Fruit fly (Drosophila melanogaster): ENCODE measurements around the gene Ndae1.

The Ndae1 gene

DNA sequence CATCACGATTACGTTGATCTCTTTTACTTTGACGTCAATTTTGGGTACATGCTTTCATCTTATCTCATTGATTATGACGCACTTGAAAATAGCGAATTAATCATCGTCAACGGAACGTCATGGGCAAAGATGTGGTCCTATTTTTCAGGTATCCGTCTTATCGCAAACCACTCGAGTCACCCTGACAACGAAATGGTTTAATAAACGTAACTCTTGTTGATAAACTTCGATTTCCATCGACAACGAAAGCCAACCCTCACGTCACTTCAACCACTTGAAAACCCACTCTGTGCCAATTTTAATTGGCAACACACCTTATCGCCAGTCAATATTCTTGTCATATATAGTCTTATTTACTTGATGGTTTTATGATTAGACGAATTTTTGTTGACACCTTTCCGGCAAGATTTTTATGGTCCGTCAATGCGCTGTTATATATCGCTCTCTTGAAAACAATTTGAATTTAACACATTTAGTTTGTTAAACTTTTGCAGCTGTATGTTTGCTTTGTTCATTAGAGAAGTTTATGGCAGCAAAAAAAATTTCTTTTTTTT, 6.8 kb downstream of the Ndae1 start:
- TF ChIP-seq pad (GFP tag; optimal IDR thresholded peaks at IDR 0.05): no peak
- TF ChIP-seq toe (GFP tag; optimal IDR thresholded peaks at IDR 0.05): no peak
- TF ChIP-seq cic (GFP tag; optimal IDR thresholded peaks at IDR 0.05): peak; percentile 48
- TF ChIP-seq kay (GFP tag; ENCODE audit: borderline replicate concordance): no peak
- TF ChIP-seq Hr96 (GFP tag; optimal IDR thresholded peaks at IDR 0.05): no peak
- no peak for TF ChIP-seq CG1620 (GFP tag; optimal IDR thresholded peaks at IDR 0.05)
- TF ChIP-seq Crg-1 (GFP tag; optimal IDR thresholded peaks at IDR 0.05): no peak
- TF ChIP-seq tj (GFP tag; optimal IDR thresholded peaks at IDR 0.05): no peak
- no peak for TF ChIP-seq CG7101 (tag; optimal IDR thresholded peaks at IDR 0.05)
- no peak for TF ChIP-seq cnc (optimal IDR thresholded peaks at IDR 0.05)
- TF ChIP-seq Mnt (GFP tag; optimal IDR thresholded peaks at IDR 0.05): no peak
- TF ChIP-seq CG11617 (GFP tag; optimal IDR thresholded peaks at IDR 0.05): no peak
- no peak for TF ChIP-seq CG7045 (GFP tag; optimal IDR thresholded peaks at IDR 0.05)
- TF ChIP-seq CG12768 (GFP tag; optimal IDR thresholded peaks at IDR 0.05): peak; percentile 1
- TF ChIP-seq bab1 (GFP tag; optimal IDR thresholded peaks at IDR 0.05): no peak
- TF ChIP-seq Clk (GFP tag; optimal IDR thresholded peaks at IDR 0.05): no peak

DNA sequence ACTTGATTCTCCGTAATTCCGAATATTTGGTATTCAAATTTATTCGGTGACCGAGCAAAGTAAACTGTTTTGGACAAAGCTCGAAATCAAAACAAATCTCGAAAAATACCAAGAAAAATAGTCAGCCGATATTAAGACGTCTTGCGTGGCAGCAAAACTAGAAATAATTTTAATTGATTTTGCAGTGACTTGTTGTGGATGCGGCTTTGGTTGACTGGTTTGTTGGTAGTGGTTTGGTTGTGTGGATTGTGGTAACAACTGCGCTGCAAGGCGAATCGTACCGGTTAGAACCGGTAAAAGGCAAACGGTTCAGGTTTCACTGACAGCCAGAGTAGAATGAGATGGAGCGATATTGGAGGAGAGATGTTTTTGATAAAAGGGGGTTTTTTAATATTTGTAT, 7.6 kb downstream of the Ndae1 start:
- no peak for TF ChIP-seq Hr96 (GFP tag; optimal IDR thresholded peaks at IDR 0.05)
- no peak for TF ChIP-seq CG33017 (tag; optimal IDR thresholded peaks at IDR 0.05)
- TF ChIP-seq pad (GFP tag; optimal IDR thresholded peaks at IDR 0.05): no peak
- TF ChIP-seq tj (GFP tag; optimal IDR thresholded peaks at IDR 0.05): no peak
- no peak for TF ChIP-seq CG12768 (GFP tag; optimal IDR thresholded peaks at IDR 0.05)
- TF ChIP-seq CG5204 (GFP tag; optimal IDR thresholded peaks at IDR 0.05): no peak
- TF ChIP-seq cic (GFP tag; optimal IDR thresholded peaks at IDR 0.05): no peak

DNA sequence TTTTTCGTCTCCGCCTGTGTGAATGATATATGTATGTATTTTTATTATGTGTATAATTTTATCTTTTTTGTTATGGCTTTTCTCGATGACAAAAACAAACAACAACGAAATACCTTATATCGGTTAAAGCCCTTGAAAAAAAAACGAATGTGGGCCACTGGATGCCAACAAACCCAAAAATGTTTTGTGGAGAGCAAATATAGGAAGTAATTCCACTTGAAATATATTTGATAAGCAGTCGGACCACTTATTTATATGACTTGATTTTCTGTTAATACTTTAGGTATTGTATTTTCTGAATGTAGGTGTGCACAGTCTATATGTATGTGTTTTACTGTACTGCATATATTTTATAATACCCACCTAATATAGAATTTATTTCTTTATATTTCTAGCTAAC, 8.2 kb downstream of the Ndae1 start:
- TF ChIP-seq CG11617 (GFP tag; optimal IDR thresholded peaks at IDR 0.05) (no peak), Crg-1 (GFP tag; optimal IDR thresholded peaks at IDR 0.05) (no peak), cic (GFP tag; optimal IDR thresholded peaks at IDR 0.05) (no peak), tj (GFP tag; optimal IDR thresholded peaks at IDR 0.05) (no peak), ovo (GFP tag; optimal IDR thresholded peaks at IDR 0.05) (no peak), toe (GFP tag; optimal IDR thresholded peaks at IDR 0.05) (no peak), cnc (optimal IDR thresholded peaks at IDR 0.05) (no peak)

DNA sequence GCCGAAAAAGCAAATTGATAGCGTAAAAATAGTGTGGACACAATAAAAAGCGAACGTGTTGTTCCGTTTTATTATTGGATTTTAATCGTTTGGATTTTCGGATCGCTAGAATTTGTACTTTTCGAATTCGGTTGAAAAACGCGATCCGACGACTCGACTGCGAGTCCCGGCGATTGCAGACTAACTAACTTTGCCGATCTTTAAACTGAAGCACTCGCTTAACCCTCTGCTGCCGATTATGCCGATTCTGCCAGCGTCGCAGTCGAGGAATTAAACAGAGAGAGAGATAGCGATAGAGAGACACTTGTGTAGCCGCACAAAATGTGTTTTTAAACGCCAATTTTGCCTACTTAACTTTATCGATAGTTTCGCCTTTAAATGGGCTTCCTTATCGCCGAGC, 8.8 kb downstream of the Ndae1 start:
- TF ChIP-seq CG5204 (GFP tag; optimal IDR thresholded peaks at IDR 0.05) (no peak), CG33017 (tag; optimal IDR thresholded peaks at IDR 0.05) (no peak), Mnt (GFP tag; optimal IDR thresholded peaks at IDR 0.05) (peak; percentile 16), kay (GFP tag; ENCODE audit: borderline replicate concordance) (no peak), tj (GFP tag; optimal IDR thresholded peaks at IDR 0.05) (no peak), cic (GFP tag; optimal IDR thresholded peaks at IDR 0.05) (peak; percentile 45), CG7101 (tag; optimal IDR thresholded peaks at IDR 0.05) (no peak), CG7045 (GFP tag; optimal IDR thresholded peaks at IDR 0.05) (no peak)

DNA sequence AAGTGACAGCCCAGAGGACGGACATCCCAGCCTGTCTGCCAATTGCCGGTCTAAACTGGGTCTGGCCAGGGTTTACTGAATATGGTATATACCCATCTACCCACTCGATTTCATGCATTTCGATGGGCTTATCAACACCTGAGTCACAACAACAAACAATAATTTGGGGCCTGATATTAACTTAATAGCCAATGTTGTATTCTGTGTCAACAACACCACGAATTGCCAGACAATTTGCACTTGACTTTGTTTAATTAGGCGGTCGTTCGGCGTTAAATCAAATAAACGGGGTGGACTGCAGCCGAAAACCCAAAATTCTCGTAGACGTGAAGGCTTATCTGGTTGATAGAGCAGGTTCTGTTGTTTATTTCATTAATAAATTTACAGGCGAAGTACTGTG, 9.8 kb downstream of the Ndae1 start:
- TF ChIP-seq CG11617 (GFP tag; optimal IDR thresholded peaks at IDR 0.05) (peak; percentile 32), toe (GFP tag; optimal IDR thresholded peaks at IDR 0.05) (no peak), Crg-1 (GFP tag; optimal IDR thresholded peaks at IDR 0.05) (peak; percentile 57), tj (GFP tag; optimal IDR thresholded peaks at IDR 0.05) (no peak), kay (GFP tag; ENCODE audit: borderline replicate concordance) (no peak), Mnt (GFP tag; optimal IDR thresholded peaks at IDR 0.05) (peak; percentile 57), CG7101 (tag; optimal IDR thresholded peaks at IDR 0.05) (peak; percentile 71), CG5204 (GFP tag; optimal IDR thresholded peaks at IDR 0.05) (peak; percentile 42), cnc (optimal IDR thresholded peaks at IDR 0.05) (no peak), Clk (GFP tag; optimal IDR thresholded peaks at IDR 0.05) (peak; percentile 34), CG12768 (GFP tag; optimal IDR thresholded peaks at IDR 0.05) (peak; percentile 40), CG1620 (GFP tag; optimal IDR thresholded peaks at IDR 0.05) (no peak), cic (GFP tag; optimal IDR thresholded peaks at IDR 0.05) (peak; percentile 57), pad (GFP tag; optimal IDR thresholded peaks at IDR 0.05) (peak; percentile 34), ovo (GFP tag; optimal IDR thresholded peaks at IDR 0.05) (peak; percentile 54), CG33017 (tag; optimal IDR thresholded peaks at IDR 0.05) (peak; percentile 69), CG14711 (tag; optimal IDR thresholded peaks at IDR 0.05) (peak; percentile 4), Hr96 (GFP tag; optimal IDR thresholded peaks at IDR 0.05) (no peak), CG7045 (GFP tag; optimal IDR thresholded peaks at IDR 0.05) (peak; percentile 61), bab1 (GFP tag; optimal IDR thresholded peaks at IDR 0.05) (no peak)

DNA sequence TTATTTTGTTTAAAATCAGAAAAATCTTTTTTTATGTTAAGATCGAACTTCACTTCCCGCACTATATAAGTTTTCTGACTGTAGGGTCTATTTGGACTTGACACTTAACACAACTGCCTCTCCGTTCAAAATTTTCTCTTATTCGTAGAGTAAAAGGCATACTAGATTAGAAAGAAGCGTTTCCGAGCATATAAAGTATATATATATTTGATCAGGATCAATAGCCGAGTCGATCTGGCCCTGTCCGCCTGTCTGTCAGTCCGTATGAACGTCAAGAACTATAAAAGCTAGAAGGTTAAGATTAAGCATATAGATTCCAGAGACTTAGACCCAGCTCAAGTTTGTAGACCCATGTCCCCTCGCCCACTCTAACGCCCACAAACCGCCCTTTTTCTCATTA, 16.4 kb downstream of the Ndae1 start, which contains the start of gene CG43800:
TSS of gene CG43800 (minus strand) at position 101 of the 400 bp plus-strand sequence.
- no peak for TF ChIP-seq ovo (GFP tag; optimal IDR thresholded peaks at IDR 0.05)
- TF ChIP-seq Clk (GFP tag; optimal IDR thresholded peaks at IDR 0.05): no peak
- TF ChIP-seq Hr96 (GFP tag; optimal IDR thresholded peaks at IDR 0.05): no peak
- TF ChIP-seq tj (GFP tag; optimal IDR thresholded peaks at IDR 0.05): no peak
- no peak for TF ChIP-seq CG11617 (GFP tag; optimal IDR thresholded peaks at IDR 0.05)

DNA sequence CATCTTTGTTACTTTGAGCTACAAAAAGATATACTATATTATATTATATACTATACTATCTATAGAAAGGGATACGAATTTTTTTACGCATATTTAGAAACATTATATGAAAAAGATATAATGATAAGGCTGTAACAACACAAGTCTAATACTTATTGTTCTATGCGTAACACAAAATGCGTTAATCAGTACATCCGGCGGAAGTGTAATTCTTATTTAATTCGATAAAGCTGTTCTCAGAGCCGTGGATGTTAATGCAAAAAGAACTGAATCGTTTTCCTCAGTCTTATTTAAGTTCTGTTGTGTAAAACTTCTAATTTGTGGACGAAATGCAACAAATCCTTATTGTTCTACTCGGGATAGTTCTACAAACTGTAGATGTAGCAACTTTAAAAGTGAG, 21.7 kb downstream of the Ndae1 start, which contains the start of gene CG43799:
TSS of gene CG43799 (plus strand) at position 301 of the 400 bp plus-strand sequence.
- TF ChIP-seq cic (GFP tag; optimal IDR thresholded peaks at IDR 0.05): no peak
- no peak for TF ChIP-seq kay (GFP tag; ENCODE audit: borderline replicate concordance)
- TF ChIP-seq Clk (GFP tag; optimal IDR thresholded peaks at IDR 0.05): no peak

Measured in whole organism, adult.